Worm (Caenorhabditis elegans) whole organism, late embryonic: ENCODE measurements around the gene C07B5.4.

Experiments
- ama-1 ChIP-seq: fragments of 150-350 bp; optimal IDR thresholded peaks from 2 replicates; lab custom pipeline; 2014
- dve-1 ChIP-seq: sonication (generic microtip); optimal IDR thresholded peaks from 2 replicates; lab custom pipeline; 2017; ENCODE audit warnings: antibody characterized with exemption, mild to moderate bottlenecking, missing genetic modification characterization, missing compliant biosample characterization
- elt-2 ChIP-seq: sonication (generic microtip); optimal IDR thresholded peaks from 2 replicates; lab custom pipeline; 2016; ENCODE audit warnings: missing genetic modification reagents, missing genetic modification characterization, missing compliant biosample characterization
- fax-1 ChIP-seq: sonication (generic microtip); optimal IDR thresholded peaks from 2 replicates; lab custom pipeline; 2016; ENCODE audit warnings: missing genotype, missing genetic modification characterization, missing compliant biosample characterization
- hlh-13 ChIP-seq: fragments of 200-800 bp; sonication (Bioruptor generic); optimal IDR thresholded peaks from 2 replicates; lab custom pipeline; 2018; ENCODE audit warnings: mild to moderate bottlenecking, missing genetic modification characterization, missing compliant biosample characterization
- lim-6 ChIP-seq: sonication (generic microtip); optimal IDR thresholded peaks from 2 replicates; lab custom pipeline; 2016; ENCODE audit warnings: missing genetic modification characterization, missing compliant biosample characterization
- nhr-11 ChIP-seq: fragments of 150-350 bp; optimal IDR thresholded peaks from 2 replicates; lab custom pipeline; 2014; ENCODE audit warnings: missing biosample characterization, missing genetic modification characterization
- pha-4 ChIP-seq: fragments of 150-350 bp; optimal IDR thresholded peaks from 2 replicates; lab custom pipeline; 2018; ENCODE audit warnings: missing biosample characterization, missing genetic modification reagents, missing genetic modification characterization
- sox-2 ChIP-seq: fragments of 200-800 bp; sonication (Bioruptor generic); IDR thresholded peaks from 2 replicates; pipeline ENCODE4 v1.3.6; 2022; ENCODE audit warnings: missing genetic modification reagents, missing genetic modification characterization, missing compliant biosample characterization
- unc-86 ChIP-seq: sonication (generic microtip); optimal IDR thresholded peaks from 2 replicates; lab custom pipeline; 2016; ENCODE audit warnings: missing genetic modification characterization, missing compliant biosample characterization
- zip-5 ChIP-seq: sonication (generic microtip); optimal IDR thresholded peaks from 2 replicates; lab custom pipeline; 2016; ENCODE audit warnings: missing genetic modification characterization, missing compliant biosample characterization

DNA sequence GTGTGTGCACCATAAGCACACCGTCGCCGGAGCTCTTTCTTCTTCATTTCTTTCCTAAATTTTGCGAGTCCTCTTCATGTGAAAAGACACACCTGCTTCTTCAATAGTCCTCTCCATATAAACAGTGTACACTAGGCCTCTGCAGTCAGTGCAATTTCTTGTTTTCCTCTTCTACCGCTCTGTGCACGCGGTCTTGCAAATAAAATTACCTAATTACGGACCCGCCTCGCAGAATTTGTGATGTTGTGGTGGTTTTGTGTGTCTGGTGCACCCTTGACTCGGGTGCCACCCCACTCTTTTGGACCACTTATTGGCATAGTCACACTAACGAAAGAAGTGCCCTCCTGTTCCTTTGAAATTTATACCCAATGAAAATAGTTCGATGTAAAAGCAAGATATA lies 19.5 kb upstream of the C07B5.4 start:
- no peak for TF ChIP-seq ama-1 (lab: Kevin White, UChicago)
- TF ChIP-seq unc-86: no peak
- TF ChIP-seq lim-6: no peak
- TF ChIP-seq sox-2 (GFP tag; lab: Robert Waterston, UW): no peak
- no peak for TF ChIP-seq hlh-13 (GFP tag; lab: Kevin White, UChicago)
- no peak for TF ChIP-seq nhr-11
- no peak for TF ChIP-seq zip-5 (tag; lab: Kevin White, UChicago)
- TF ChIP-seq fax-1 (tag; lab: Kevin White, UChicago): no peak
- TF ChIP-seq pha-4 (tag; lab: Kevin White, UChicago): no peak
- TF ChIP-seq elt-2 (tag; lab: Kevin White, UChicago): no peak
- TF ChIP-seq dve-1 (tag; lab: Kevin White, UChicago): no peak
